Fruit fly (Drosophila melanogaster): Measurements from ENCODE around the gene CG32037.
A peak's percentile ranks its signal among the peaks of the same experiment; 100 is the strongest.

The CG32037 gene

dm6 chr3L:9509037-9509830 is 17.2 kb upstream of the CG32037 start, which contains the start of gene CG3408 (continued):
- TF ChIP-seq CG2712 (tag; optimal IDR thresholded peaks at IDR 0.05) (peak; percentile 31), CG14710 (tag; optimal IDR thresholded peaks at IDR 0.05) (peak; percentile 48), CG10462 (GFP tag; optimal IDR thresholded peaks at IDR 0.05) (no peak), abd-A (tag; optimal IDR thresholded peaks at IDR 0.05) (peak; percentile 61), YL-1 (GFP tag; optimal IDR thresholded peaks at IDR 0.05) (peak; percentile 60), ewg (GFP tag; optimal IDR thresholded peaks at IDR 0.05) (peak; percentile 62), ham (GFP tag; IDR thresholded peaks at IDR 0.05) (no peak), Ets97D (GFP tag; optimal IDR thresholded peaks at IDR 0.05) (peak; percentile 98), stc (GFP tag; IDR thresholded peaks at IDR 0.05) (no peak), Drgx (GFP tag; IDR thresholded peaks at IDR 0.05) (no peak; the same call in 1 of the 2 replicates), CG17912 (GFP tag; optimal IDR thresholded peaks at IDR 0.05) (no peak), CG10565 (GFP tag; optimal IDR thresholded peaks at IDR 0.05) (no peak), kni (GFP tag; optimal IDR thresholded peaks at IDR 0.05) (peak; percentile 7), E2f2 (GFP tag; IDR thresholded peaks at IDR 0.05) (peak; percentile 73), cad (GFP tag; optimal IDR thresholded peaks at IDR 0.05) (no peak), ranshi (GFP tag; IDR thresholded peaks at IDR 0.05) (0 out of 2 replicates have a peak, but pooled peaks have one; percentile 8), CG12219 (GFP tag; optimal IDR thresholded peaks at IDR 0.05) (no peak), CG8290 (GFP tag; optimal IDR thresholded peaks at IDR 0.05) (peak; percentile 17), CG8290 (tag; optimal IDR thresholded peaks at IDR 0.05) (peak in 1 of 2 experiments; percentile 48), Mad (GFP tag; optimal IDR thresholded peaks at IDR 0.05) (no peak), CG7987 (GFP tag; optimal IDR thresholded peaks at IDR 0.05) (peak; percentile 4), CG42726 (GFP tag; IDR thresholded peaks at IDR 0.05; ENCODE audit: partially characterized antibody) (no peak), ssp (GFP tag; IDR thresholded peaks at IDR 0.05) (no peak), CG17802 (tag; optimal IDR thresholded peaks at IDR 0.05) (no peak), CG34422 (GFP tag; IDR thresholded peaks at IDR 0.05) (peak; percentile 54; the same call in 1 of the 3 replicates), CG9609 (GFP tag; optimal IDR thresholded peaks at IDR 0.05) (no peak), CG3838 (GFP tag; optimal IDR thresholded peaks at IDR 0.05) (peak; percentile 8), gsb (GFP tag; IDR thresholded peaks at IDR 0.05) (no peak), wor (GFP tag; IDR thresholded peaks at IDR 0.05) (no peak), Max (GFP tag; optimal IDR thresholded peaks at IDR 0.05) (peak; percentile 38), exex (tag; optimal IDR thresholded peaks at IDR 0.05) (peak; percentile 76), Fer1 (GFP tag; optimal IDR thresholded peaks at IDR 0.05) (no peak), CG14667 (GFP tag; IDR thresholded peaks at IDR 0.05) (no peak), CG17612 (GFP tag; IDR thresholded peaks at IDR 0.05) (no peak), CG2116 (GFP tag; optimal IDR thresholded peaks at IDR 0.05) (peak; percentile 97), lab (GFP tag; optimal IDR thresholded peaks at IDR 0.05) (peak; percentile 35), ATbp (GFP tag; optimal IDR thresholded peaks at IDR 0.05) (no peak), CG13624 (GFP tag; optimal IDR thresholded peaks at IDR 0.05) (no peak), CG6689 (GFP tag; IDR thresholded peaks at IDR 0.05) (no peak), tna (GFP tag; IDR thresholded peaks at IDR 0.05; ENCODE audit: partially characterized antibody) (no peak), unc-4 (GFP tag; IDR thresholded peaks at IDR 0.05; ENCODE audit: partially characterized antibody) (peak; percentile 52; the same call in 1 of the 2 replicates), CG16863 (GFP tag; optimal IDR thresholded peaks at IDR 0.05) (no peak), C15 (GFP tag; IDR thresholded peaks at IDR 0.05) (no peak), Lim3 (GFP tag; IDR thresholded peaks at IDR 0.05) (no peak), lov (optimal IDR thresholded peaks at IDR 0.05) (no peak), lov (GFP tag; IDR thresholded peaks at IDR 0.05) (no peak), Abd-B (GFP tag; optimal IDR thresholded peaks at IDR 0.05) (no peak), Xbp1 (GFP tag; optimal IDR thresholded peaks at IDR 0.05) (peak; percentile 0), ab (GFP tag; optimal IDR thresholded peaks at IDR 0.05) (no peak), phol (tag; optimal IDR thresholded peaks at IDR 0.05) (no peak)

Measured in whole organism, embryonic.